Worm (Caenorhabditis elegans) whole organism, L1 larva: Measurements from ENCODE around the gene crn-3.

Experiments
- aly-2 ChIP-seq: fragments of 150-350 bp; optimal IDR thresholded peaks from 2 replicates; lab custom pipeline; 2014; ENCODE audit warnings: missing biosample characterization, missing genetic modification characterization
- isw-1 ChIP-seq: fragments of 200-800 bp; sonication (Bioruptor generic); IDR thresholded peaks from 2 replicates; pipeline ENCODE4 v1.3.6; 2022; ENCODE audit warnings: missing genetic modification characterization, missing compliant biosample characterization
- jun-1 ChIP-seq: fragments of 150-350 bp; optimal IDR thresholded peaks from 2 replicates; lab custom pipeline; 2014; ENCODE audit warnings: missing biosample characterization, missing genetic modification reagents, missing genetic modification characterization
- lir-3 ChIP-seq: sonication (generic microtip); optimal IDR thresholded peaks from 2 replicates; lab custom pipeline; 2016; ENCODE audit warnings: mild to moderate bottlenecking, missing genetic modification characterization, moderate library complexity, missing compliant biosample characterization; ENCODE audit not compliant: poor library complexity

DNA sequence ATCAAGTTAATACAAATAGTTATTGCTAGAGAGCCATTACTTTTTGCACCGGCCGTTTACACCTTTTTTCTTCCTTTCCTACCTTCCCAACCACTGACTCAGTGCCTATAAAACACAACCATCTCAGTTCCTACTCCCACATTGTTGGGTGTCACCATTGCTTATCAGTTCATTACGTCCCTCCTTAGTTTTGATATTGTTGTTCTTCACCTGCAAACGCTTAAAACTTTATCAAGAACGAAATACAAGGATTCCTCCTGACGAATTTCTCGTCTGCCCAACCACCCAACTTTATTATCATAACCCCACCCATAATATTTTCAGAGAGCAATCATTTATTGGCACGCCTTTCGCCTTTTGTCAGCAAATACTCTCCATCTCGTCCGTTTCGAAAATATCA, 39.2 kb downstream of the crn-3 start:
- TF ChIP-seq jun-1 (tag; lab: Kevin White, UChicago) (no peak), lir-3 (tag; lab: Kevin White, UChicago) (no peak), isw-1 (GFP tag; lab: Robert Waterston, UW) (no peak), aly-2 (tag; lab: Kevin White, UChicago) (no peak)
